Fruit fly (Drosophila melanogaster): ENCODE data around the gene Atpalpha.

The Atpalpha gene

DNA sequence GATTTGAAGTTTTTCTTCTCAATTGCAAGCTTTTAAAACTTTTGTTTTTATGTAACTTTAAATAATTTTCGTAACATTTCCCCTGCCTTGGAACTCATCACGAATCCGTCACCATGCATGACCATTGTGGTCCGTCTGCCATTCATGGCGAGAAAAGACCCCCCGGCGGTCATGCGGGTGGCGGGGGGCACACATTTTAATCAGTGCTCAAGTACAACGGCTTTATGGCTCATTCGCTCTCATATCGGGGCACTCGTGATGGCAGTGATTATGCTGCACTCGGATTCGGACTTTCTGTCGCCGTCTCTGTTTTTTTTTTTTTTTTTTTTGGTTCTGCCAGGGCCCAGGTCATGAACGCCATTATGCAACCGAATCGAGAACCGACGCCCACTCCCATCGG lies 6.0 kb downstream of the Atpalpha start:
- no peak for TF ChIP-seq CG17801 (GFP tag; optimal IDR thresholded peaks at IDR 0.05; ENCODE audit: partially characterized antibody)

DNA sequence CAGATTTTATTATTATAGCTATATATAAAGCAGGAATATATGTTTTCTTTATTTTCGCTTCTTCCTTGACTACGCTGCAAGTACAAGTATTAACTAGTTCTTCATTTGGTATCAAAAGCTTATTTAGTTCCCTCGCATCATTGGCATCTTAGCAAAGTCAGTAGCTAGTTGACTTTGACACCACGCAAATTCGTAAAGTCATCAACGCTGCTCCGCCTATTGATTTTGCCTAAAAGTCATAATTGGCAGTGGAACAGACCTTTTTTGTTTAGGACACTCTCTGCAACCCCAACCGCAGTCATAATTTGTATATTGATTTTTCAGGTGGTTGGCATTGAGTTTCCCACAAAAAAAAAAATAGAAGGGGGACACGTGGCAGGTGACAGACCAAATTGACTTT lies 6.6 kb downstream of the Atpalpha start:
- no peak for TF ChIP-seq CG17801 (GFP tag; optimal IDR thresholded peaks at IDR 0.05; ENCODE audit: partially characterized antibody)

DNA sequence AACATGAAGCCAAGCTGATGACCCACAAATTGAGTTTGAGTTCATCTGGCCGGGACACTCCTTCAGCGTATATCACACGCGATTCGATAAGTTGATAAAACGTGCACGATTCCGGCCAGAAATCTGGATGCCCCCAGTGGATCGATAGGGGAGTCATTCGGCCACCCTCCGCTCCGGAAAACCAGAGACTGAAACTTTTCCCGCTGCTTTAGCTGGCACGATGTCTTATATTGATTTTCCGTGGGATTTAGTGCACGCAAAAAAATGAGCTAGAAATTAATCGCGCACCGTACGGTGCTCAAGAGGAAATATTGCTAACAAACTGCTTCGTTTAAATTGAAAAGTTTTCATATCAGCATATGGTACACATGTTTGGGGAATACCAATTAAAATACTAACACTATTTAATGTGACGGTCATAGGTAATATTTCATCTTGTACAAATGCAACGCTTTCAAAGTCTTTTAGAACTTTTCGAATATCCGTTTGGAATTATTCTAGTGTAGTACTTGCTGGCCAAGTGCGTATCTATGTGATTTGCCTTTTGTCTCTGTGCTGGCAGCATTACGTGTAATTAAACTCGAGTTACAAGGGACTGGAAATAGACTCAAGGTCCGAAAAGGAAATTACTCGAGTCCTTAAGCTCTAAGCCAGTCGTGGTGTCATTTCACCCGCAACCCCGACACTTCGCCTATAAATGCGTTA lies 7.6 kb downstream of the Atpalpha start:
- TF ChIP-seq CG17801 (GFP tag; optimal IDR thresholded peaks at IDR 0.05; ENCODE audit: partially characterized antibody), result no peak

DNA sequence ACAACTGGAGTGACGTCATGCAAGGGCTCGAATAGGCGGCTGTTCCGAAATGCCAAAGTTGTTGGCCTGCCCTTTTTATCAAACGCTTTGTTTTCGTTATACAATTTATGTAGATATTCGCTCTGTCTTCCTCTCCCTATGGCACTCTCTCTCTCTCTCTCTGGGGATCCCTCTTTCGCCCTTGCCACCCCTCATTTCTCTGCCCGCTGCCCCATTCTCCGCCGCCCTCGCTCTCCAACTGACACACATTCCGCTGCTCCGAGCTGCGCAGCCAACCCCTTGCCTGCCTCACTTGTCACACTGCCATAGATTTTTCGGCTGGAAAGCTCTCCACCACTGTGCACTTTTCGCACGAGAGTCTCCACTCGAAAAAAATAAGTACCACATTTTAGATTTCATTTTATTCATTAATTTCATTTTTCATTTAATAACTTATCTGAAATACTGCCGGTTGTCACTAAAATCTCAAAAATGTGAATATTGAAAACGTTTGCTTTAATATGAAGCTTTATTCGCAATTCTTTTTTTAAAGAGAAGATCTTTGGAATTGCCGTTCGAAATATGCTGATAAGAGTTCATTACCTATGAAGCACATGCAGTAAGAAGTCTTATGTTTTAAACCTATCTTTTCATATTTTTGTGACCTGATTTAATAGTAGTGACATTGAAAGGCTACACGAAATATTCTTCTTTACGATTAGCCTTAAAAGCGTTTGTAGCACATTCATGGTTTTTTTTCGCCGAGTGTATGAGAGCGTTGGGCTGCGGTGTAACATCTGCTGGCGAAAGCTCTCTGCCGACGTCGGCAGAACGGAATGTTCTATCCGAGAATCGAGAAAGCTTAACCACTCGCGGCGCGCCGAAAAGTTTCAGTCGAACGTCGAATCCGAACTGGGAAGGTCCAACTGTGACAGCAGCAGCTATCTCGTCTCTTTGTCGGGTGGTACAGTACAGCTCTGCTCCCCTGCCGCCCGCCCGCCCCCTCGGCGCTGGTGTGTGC lies 8.7 kb downstream of the Atpalpha start:
- TF ChIP-seq CG17801 (GFP tag; optimal IDR thresholded peaks at IDR 0.05; ENCODE audit: partially characterized antibody), result peak; percentile 81

DNA sequence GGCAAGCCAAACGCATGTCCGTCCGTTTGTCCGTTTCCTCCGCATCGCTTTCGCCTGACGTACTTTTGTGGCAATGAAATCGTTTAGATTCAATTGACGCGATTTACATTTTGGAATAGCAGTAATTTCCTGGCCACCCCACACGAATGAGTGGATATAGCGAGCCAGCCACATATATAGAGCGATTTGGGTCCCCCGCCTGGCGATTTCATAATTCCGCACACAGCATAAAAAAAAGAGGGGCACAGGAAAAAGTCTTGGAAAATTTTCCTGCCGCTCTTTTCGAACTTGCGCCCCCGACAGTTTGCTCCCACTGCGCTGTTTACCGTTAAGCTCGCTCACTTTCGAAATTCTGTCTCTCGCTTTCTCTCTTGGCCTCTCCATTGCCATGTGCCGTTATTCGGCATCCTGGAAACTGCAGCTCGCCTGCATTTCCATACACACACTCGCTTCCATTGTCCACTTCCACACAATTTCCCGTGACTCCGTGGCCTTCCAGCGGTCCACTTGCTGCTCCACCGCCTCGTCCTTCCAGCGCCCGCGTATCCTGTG lies 10.2 kb downstream of the Atpalpha start:
- TF ChIP-seq CG17801 (GFP tag; optimal IDR thresholded peaks at IDR 0.05; ENCODE audit: partially characterized antibody), result no peak

DNA sequence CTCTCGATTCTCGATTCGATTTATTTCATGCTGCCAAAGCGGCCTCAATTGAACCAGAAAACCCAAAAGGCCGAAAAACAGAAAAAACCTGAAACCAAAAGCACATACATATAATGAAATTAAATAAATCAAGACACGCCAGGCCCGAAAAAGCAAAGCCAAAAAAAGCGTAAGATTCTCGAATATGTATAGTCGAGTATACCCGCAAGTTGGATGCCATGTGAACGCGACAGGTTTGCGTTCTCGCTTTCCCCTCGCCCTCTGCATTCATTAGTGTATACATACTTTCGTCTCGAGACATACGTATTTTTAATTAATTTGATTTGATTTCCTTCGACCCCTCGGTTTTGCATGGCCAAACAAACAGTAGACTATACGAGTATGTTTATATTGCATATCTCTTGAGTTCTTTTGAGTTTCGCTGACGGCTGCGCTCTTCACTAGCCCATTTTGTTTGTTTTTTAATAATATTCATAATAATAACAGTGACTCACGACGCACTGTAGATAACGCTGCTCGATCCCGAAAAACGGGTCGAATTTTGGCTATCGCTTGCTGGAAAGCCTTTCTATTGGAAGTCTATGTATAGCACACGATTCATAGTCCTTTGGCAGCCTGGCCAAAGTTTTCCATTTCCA lies 12.5 kb downstream of the Atpalpha start:
- TF ChIP-seq CG17801 (GFP tag; optimal IDR thresholded peaks at IDR 0.05; ENCODE audit: partially characterized antibody), result peak; percentile 12

DNA sequence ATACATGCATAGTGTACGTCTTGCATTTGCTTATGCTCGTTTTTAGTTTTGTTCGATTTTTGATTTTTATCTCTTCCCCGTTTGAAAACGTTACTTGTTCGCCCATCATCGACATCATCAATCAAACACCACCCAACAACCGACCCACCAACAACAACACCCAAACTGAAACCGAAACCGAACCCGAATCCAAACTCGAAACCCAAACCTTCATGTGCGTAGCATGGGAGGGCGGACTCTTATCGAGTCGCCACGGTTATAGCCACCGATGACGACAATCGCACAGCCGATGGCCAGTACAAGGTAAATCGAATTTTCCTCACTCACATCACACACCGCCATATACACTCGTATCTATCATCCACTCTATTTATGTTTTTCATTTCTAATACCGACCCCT lies 13.5 kb downstream of the Atpalpha start:
- TF ChIP-seq CG17801 (GFP tag; optimal IDR thresholded peaks at IDR 0.05; ENCODE audit: partially characterized antibody), result no peak

DNA sequence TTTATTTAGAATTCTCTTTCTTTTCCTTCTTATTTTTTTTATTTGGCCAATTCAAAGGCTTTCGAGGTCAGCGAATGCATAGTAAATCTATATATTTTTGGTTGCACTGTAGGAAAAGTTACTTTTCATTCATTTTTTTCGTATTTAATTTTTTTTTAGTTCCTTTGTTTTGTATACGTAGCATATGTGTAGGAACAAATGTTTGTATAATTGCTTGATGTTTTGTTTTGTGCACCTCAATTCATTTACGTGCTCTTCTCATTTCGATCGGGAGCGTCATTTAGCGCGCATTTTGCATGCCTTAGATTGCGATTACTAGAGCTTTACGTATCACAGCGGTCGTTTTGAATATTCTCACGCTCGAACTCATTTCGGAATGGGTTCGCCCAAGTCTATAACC lies 14.5 kb downstream of the Atpalpha start:
- TF ChIP-seq CG17801 (GFP tag; optimal IDR thresholded peaks at IDR 0.05; ENCODE audit: partially characterized antibody), result no peak

DNA sequence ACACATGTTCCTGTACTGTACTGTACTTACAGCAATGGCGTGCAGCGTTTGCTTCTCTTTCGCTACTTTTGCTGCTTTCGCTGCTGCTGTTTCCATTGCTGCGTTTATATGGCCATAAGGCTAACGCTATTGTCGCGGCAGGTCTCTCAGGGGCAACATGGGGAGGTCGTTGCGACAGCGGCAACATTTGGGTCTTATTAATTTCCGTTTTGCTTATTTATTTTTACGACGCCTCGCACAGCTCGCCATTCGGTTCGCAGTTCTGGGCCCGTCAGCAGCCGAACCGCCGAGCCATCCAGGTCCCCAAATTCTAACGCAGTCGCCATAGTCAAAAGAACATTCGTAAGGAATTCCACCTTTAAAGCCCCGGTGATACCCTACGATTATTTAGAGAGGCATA lies 28.1 kb downstream of the Atpalpha start:
- no peak for TF ChIP-seq CG17801 (GFP tag; optimal IDR thresholded peaks at IDR 0.05; ENCODE audit: partially characterized antibody)

DNA sequence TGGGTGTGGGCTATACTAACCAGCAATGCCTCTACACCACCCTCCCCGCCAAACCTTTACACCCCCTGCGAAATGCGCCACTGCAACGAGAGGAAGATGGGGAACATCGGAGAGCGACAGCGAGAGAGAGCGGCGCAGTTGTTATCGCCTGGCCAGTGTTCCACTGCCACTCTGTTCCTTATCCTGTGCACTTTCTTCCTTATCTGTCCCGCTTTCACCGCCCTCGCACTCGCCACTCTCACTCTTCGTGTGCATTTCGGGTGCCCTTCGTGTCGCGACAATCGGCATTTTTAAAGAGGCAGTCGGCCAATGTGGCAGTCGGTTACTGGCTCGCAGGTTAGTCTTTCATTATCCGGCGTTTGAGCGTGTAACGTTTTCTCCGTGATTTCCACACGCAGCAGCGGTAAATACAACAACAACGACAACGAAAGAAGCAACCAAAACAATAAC lies 29.4 kb downstream of the Atpalpha start, which contains the start of gene Calx:
Gene Calx, plus strand, starts transcription at position 338 of the 450 bp plus-strand sequence.
- no peak for TF ChIP-seq CG17801 (GFP tag; optimal IDR thresholded peaks at IDR 0.05; ENCODE audit: partially characterized antibody)

DNA sequence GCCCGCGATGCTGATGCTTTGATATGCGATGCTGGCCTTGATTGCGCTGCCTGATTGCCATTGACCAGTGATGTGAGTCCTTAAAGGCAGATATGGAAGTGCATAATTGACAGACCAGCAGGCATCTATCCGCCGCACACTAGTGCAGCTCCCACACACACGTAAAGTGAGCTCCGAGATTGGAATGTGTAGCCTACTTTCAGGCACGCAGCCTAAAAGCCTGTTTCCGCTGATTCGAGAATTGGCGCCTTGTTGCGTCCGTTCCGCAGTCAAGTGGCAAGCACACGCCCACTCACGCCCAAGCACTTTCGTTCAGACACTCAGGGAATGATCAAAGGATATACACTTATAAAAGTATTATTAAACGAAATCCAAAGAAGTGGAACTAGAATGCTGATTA lies 35.6 kb downstream of the Atpalpha start:
- no peak for TF ChIP-seq CG17801 (GFP tag; optimal IDR thresholded peaks at IDR 0.05; ENCODE audit: partially characterized antibody)

DNA sequence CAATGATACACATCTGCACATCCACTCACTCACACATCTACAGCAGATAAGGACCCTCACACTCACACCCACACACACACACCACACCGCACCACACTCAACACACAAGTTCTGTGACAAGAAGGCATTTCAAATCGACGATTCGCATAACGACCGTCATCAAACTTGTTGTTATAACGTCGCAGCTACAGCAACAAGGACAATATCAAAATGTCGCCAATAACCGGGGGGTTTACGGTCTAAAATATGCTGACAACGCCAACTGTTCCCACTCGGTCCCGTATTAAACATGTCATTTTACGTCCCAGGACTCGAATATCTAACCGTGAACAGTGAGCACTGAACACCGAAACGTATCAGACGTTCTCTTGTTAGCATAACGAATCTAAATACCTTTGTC lies 36.4 kb downstream of the Atpalpha start:
- TF ChIP-seq CG17801 (GFP tag; optimal IDR thresholded peaks at IDR 0.05; ENCODE audit: partially characterized antibody), result no peak

DNA sequence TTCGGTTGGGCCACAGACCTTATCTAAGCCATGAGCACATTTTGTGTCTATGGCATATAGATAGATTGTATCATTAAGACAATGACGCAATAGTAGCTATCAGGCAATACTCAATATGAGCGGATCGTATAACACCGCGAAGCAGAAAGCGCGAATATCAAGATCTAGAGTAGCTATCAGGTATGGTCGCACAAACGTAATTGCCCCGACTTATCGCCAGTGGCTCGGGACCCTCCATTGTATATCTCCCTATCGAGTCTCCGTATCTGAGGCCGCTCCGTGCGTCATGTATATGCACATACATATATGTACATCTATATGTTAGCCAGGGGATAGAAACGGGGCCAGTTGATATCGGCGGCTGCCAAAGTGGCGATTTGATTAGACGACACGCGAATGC lies 37.1 kb downstream of the Atpalpha start:
- TF ChIP-seq CG17801 (GFP tag; optimal IDR thresholded peaks at IDR 0.05; ENCODE audit: partially characterized antibody), result no peak

DNA sequence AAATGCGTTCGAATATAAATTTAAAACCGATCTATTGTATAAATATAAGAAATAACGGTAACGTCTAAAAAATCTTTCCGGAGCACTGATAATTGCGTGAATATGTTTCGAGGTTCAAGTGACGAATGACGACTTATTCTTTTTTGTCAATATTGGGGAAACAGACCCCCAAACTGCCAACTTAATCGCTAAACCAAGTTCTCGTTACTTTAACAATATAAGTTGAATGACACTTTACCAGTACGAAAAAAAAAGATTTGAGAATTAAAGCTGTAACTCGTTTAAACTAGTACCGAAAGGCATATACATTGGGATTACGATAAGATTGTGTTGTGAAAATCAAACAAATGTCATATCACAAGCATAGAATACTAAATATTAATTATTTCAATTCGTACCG lies 39.3 kb downstream of the Atpalpha start, which contains the start of gene CG43446:
Gene CG43446, minus strand, starts transcription at position 101 of the 400 bp plus-strand sequence.
- no peak for TF ChIP-seq CG17801 (GFP tag; optimal IDR thresholded peaks at IDR 0.05; ENCODE audit: partially characterized antibody)

DNA sequence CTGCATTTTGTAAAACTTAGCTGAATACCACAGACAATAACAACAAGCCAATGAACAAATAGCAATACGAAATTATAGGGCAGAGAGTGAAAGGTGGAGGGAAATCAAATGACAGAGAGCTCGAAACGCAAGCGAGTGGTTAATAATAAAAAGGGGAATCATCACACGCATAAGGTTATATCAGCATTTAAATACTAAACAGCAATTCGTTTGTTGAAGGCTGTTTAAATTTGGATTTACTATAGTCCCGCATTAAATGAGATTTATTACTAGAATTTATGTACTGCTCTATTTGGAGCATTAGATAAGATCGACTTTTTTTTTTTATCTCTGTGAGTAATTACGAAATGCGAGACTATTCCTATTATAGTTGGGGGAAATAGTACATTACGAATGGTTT lies 40.0 kb downstream of the Atpalpha start:
- no peak for TF ChIP-seq CG17801 (GFP tag; optimal IDR thresholded peaks at IDR 0.05; ENCODE audit: partially characterized antibody)

All from ovary, adult (tissue).